Fruit fly (Drosophila melanogaster): ENCODE data around the gene CG8087.

CG8087 gene

dm6 chr3R:14526657-14527056, 37.9 kb downstream of the CG8087 start (continued):
- TF ChIP-seq repo (GFP tag; optimal IDR thresholded peaks at IDR 0.05), result no peak
- TF ChIP-seq CG16815 (GFP tag; optimal IDR thresholded peaks at IDR 0.05), result no peak
- TF ChIP-seq Sox102F (GFP tag; optimal IDR thresholded peaks at IDR 0.05), result peak; percentile 12
- peak; percentile 6 for TF ChIP-seq sens (GFP tag)
- no peak for TF ChIP-seq mld (GFP tag; IDR thresholded peaks at IDR 0.05; ENCODE audit: partially characterized antibody)
- TF ChIP-seq CG7556 (GFP tag; optimal IDR thresholded peaks at IDR 0.05), result no peak
- TF ChIP-seq Mad (GFP tag; optimal IDR thresholded peaks at IDR 0.05), result no peak
- peak; percentile 8 for TF ChIP-seq scrt (GFP tag; optimal IDR thresholded peaks at IDR 0.05)
- TF ChIP-seq CG13775 (GFP tag; optimal IDR thresholded peaks at IDR 0.05), result no peak
- no peak for TF ChIP-seq sob (GFP tag; IDR thresholded peaks at IDR 0.05)
- TF ChIP-seq ATbp (GFP tag; optimal IDR thresholded peaks at IDR 0.05), result peak; percentile 16
- TF ChIP-seq Dad (GFP tag; optimal IDR thresholded peaks at IDR 0.05), result no peak
- TF ChIP-seq CG10321 (GFP tag; IDR thresholded peaks at IDR 0.05), result no peak
- TF ChIP-seq p53 (GFP tag; optimal IDR thresholded peaks at IDR 0.05), result no peak
- TF ChIP-seq tap (tag; optimal IDR thresholded peaks at IDR 0.05), result no peak
- TF ChIP-seq chif (GFP tag; optimal IDR thresholded peaks at IDR 0.05), result no peak
- no peak for TF ChIP-seq Elba2 (GFP tag; optimal IDR thresholded peaks at IDR 0.05)
- no peak for TF ChIP-seq CHES-1-like (GFP tag; optimal IDR thresholded peaks at IDR 0.05)
- TF ChIP-seq lab (GFP tag; optimal IDR thresholded peaks at IDR 0.05), result peak; percentile 58
- no peak for TF ChIP-seq Doc3 (GFP tag; IDR thresholded peaks at IDR 0.05; ENCODE audit: partially characterized antibody)
- no peak for TF ChIP-seq dm (GFP tag; optimal IDR thresholded peaks at IDR 0.05)
- peak; percentile 23 for TF ChIP-seq CG3281 (GFP tag; optimal IDR thresholded peaks at IDR 0.05)
- no peak for TF ChIP-seq CG34224 (GFP tag; IDR thresholded peaks at IDR 0.05; ENCODE audit: partially characterized antibody)
- no peak for TF ChIP-seq mirr (GFP tag; optimal IDR thresholded peaks at IDR 0.05)
- TF ChIP-seq CG17568 (GFP tag; optimal IDR thresholded peaks at IDR 0.05), result no peak
- no peak for TF ChIP-seq CG3847 (GFP tag; IDR thresholded peaks at IDR 0.05)
- no peak for TF ChIP-seq CG10147 (GFP tag; optimal IDR thresholded peaks at IDR 0.05)
- no peak for TF ChIP-seq Dbx (GFP tag; IDR thresholded peaks at IDR 0.05)
- TF ChIP-seq lilli (GFP tag; optimal IDR thresholded peaks at IDR 0.05), result no peak
- TF ChIP-seq jing (GFP tag; optimal IDR thresholded peaks at IDR 0.05), result no peak
- no peak for TF ChIP-seq Lpt (GFP tag; optimal IDR thresholded peaks at IDR 0.05)
- TF ChIP-seq CG6254 (GFP tag; optimal IDR thresholded peaks at IDR 0.05), result no peak
- no peak for TF ChIP-seq sim (GFP tag; IDR thresholded peaks at IDR 0.05)
- TF ChIP-seq Bgb (GFP tag; IDR thresholded peaks at IDR 0.05; ENCODE audit: partially characterized antibody), result no peak
- no peak for TF ChIP-seq Bdp1 (GFP tag; optimal IDR thresholded peaks at IDR 0.05)
- no peak for TF ChIP-seq CG12219 (GFP tag; optimal IDR thresholded peaks at IDR 0.05)
- TF ChIP-seq TFAM (GFP tag; optimal IDR thresholded peaks at IDR 0.05), result no peak
- no peak for TF ChIP-seq CG11093 (GFP tag; IDR thresholded peaks at IDR 0.05)
- TF ChIP-seq CG2712 (tag; optimal IDR thresholded peaks at IDR 0.05), result no peak
- no peak for TF ChIP-seq pho (GFP tag; optimal IDR thresholded peaks at IDR 0.05)
- no peak for TF ChIP-seq sc (optimal IDR thresholded peaks at IDR 0.05)
- no peak for TF ChIP-seq sc (GFP tag; optimal IDR thresholded peaks at IDR 0.05)
- no peak for TF ChIP-seq ftz-f1 (GFP tag; optimal IDR thresholded peaks at IDR 0.05)
- no peak for TF ChIP-seq kay (GFP tag; optimal IDR thresholded peaks at IDR 0.05)
- peak; percentile 42 for TF ChIP-seq CG15514 (GFP tag; optimal IDR thresholded peaks at IDR 0.05)
- TF ChIP-seq CG12659 (GFP tag; optimal IDR thresholded peaks at IDR 0.05), result no peak
- no peak for TF ChIP-seq hth (optimal IDR thresholded peaks at IDR 0.05)
- no peak for TF ChIP-seq CG18262 (tag; optimal IDR thresholded peaks at IDR 0.05)
- peak; percentile 43 for TF ChIP-seq CG6813 (GFP tag; optimal IDR thresholded peaks at IDR 0.05)
- no peak for TF ChIP-seq CG17361 (GFP tag; IDR thresholded peaks at IDR 0.05)
- TF ChIP-seq sug (tag; optimal IDR thresholded peaks at IDR 0.05), result no peak
- TF ChIP-seq CG12744 (GFP tag; optimal IDR thresholded peaks at IDR 0.05), result no peak

Data from whole organism, embryonic.